Worm (Caenorhabditis elegans) whole organism, young adult: ENCODE results near the gene ZK792.7.

ENCODE experiments used
- F22D6.2 ChIP-seq: sonication (generic microtip); optimal IDR thresholded peaks from 2 replicates; lab custom pipeline; 2016; ENCODE audit warnings: mild to moderate bottlenecking, missing genetic modification characterization, missing compliant biosample characterization
- F39B2.1 ChIP-seq: fragments of 200-800 bp; sonication (Bioruptor generic); IDR thresholded peaks from 2 replicates; pipeline ENCODE4 v1.3.6; 2022; ENCODE audit warnings: missing genetic modification reagents, missing genetic modification characterization, missing compliant biosample characterization
- ceh-58 ChIP-seq: fragments of 200-800 bp; sonication (Bioruptor generic); IDR thresholded peaks from 2 replicates; pipeline ENCODE4 v1.3.6; 2022; ENCODE audit warnings: missing genetic modification characterization, missing compliant biosample characterization
- ceh-79 ChIP-seq: sonication (generic microtip); optimal IDR thresholded peaks from 2 replicates; lab custom pipeline; 2017; ENCODE audit warnings: mild to moderate bottlenecking, missing genetic modification characterization, missing compliant biosample characterization
- efl-1 ChIP-seq: fragments of 150-350 bp; optimal IDR thresholded peaks from 2 replicates; lab custom pipeline; 2014; ENCODE audit warnings: missing biosample characterization, missing genetic modification reagents, missing genetic modification characterization
- hrde-1 ChIP-seq: sonication (generic microtip); optimal IDR thresholded peaks from 2 replicates; lab custom pipeline; 2016; ENCODE audit warnings: missing genetic modification characterization, mild to moderate bottlenecking, missing compliant biosample characterization, moderate library complexity, missing genotype, missing genetic modification reagents, borderline replicate concordance
- mxl-1 ChIP-seq: sonication (generic microtip); optimal IDR thresholded peaks from 2 replicates; lab custom pipeline; 2016; ENCODE audit warnings: missing genetic modification characterization, missing compliant biosample characterization
- nhr-90 ChIP-seq: sonication (generic microtip); optimal IDR thresholded peaks from 2 replicates; lab custom pipeline; 2016; ENCODE audit warnings: missing genotype, mild to moderate bottlenecking, missing genetic modification characterization, missing compliant biosample characterization
- sptf-2 ChIP-seq: fragments of 200-800 bp; sonication (Bioruptor generic); optimal IDR thresholded peaks from 2 replicates; lab custom pipeline; 2018; ENCODE audit warnings: mild to moderate bottlenecking, missing genetic modification characterization, missing compliant biosample characterization
- unc-62 ChIP-seq: fragments of 150-350 bp; optimal IDR thresholded peaks from 2 replicates; lab custom pipeline; 2014; ENCODE audit warnings: missing biosample characterization, missing genetic modification reagents, missing genetic modification characterization

DNA sequence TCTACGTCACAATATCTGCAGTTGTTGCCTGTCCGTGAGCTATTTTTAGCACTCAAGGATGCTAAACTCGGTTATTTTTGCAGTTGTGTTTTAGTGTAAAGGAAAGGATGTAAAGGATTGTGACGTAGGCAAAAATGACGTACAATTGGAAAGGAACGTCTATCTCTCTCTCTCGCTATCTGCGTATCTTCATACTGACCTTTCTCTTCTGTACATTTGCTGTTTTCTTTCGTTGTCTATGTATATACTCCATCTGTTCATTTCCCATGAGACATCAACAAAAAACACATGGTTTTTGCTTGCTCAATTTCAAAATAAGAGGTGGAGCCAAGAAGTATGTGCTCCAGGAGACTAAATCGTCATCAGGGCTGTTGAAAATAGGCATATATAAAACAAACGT lies 50.0 kb downstream of the ZK792.7 start:
- no peak for TF ChIP-seq hrde-1 (tag; lab: Kevin White, UChicago)
- no peak for TF ChIP-seq ceh-79
- no peak for TF ChIP-seq ceh-58 (GFP tag; lab: Robert Waterston, UW)
- TF ChIP-seq unc-62, result no peak
- TF ChIP-seq F22D6.2 (tag; lab: Kevin White, UChicago), result no peak
- TF ChIP-seq mxl-1 (tag; lab: Kevin White, UChicago), result no peak
- TF ChIP-seq F39B2.1, result no peak
- no peak for TF ChIP-seq efl-1
- TF ChIP-seq nhr-90 (tag; lab: Kevin White, UChicago), result no peak
- TF ChIP-seq sptf-2 (GFP tag; lab: Kevin White, UChicago), result no peak
